Worm (Caenorhabditis elegans): Measurements from ENCODE around the gene smi-1.

Gene smi-1

DNA sequence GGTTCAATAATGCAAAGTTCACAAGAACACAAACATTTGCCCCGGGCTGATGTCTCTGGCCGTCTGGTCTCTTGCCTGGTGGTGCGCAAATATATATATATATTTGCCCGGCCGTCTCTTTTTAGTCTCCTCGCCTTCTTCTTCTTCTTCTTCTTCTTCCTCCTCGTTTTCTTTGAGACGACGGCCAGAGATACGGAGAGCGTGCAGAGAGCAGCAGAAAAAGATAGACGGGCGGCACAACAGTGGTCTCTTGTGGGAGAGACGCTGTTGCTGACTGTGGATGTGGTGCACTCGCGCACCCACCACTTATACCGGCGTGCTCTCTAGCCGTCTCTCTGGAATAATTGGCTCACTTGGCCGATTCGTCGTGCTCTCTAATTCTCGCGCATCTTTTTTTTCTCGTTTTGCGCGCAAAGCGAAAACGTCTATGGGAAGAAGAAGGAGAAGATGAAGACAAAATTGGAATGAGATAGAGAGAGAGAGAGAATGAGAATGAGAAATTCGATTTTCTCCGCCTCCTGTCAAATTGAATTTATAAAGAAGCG lies 43.0 kb downstream of the smi-1 start:
- TF ChIP-seq unc-42 (tag; optimal IDR thresholded peaks at IDR 0.05) (peak; percentile 100), pax-1 (tag; optimal IDR thresholded peaks at IDR 0.05) (peak; percentile 33), sox-2 (GFP tag; IDR thresholded peaks at IDR 0.05) (peak; percentile 8; the same call in 1 of the 2 replicates), ceh-9 (tag; optimal IDR thresholded peaks at IDR 0.05) (no peak), pha-2 (tag; optimal IDR thresholded peaks at IDR 0.05) (peak; percentile 36), gmeb-2 (tag; optimal IDR thresholded peaks at IDR 0.05) (no peak), fax-1 (tag; optimal IDR thresholded peaks at IDR 0.05) (peak; percentile 70), hlh-30 (tag; optimal IDR thresholded peaks at IDR 0.05; ENCODE audit: insufficient read depth) (peak; percentile 58), mec-3 (tag; optimal IDR thresholded peaks at IDR 0.05; ENCODE audit: borderline replicate concordance) (no peak), pha-4 (tag; optimal IDR thresholded peaks at IDR 0.05) (no peak), ceh-31 (tag; optimal IDR thresholded peaks at IDR 0.05) (peak; percentile 98), pat-9 (tag; optimal IDR thresholded peaks at IDR 0.05) (peak; percentile 46), ceh-22 (tag; optimal IDR thresholded peaks at IDR 0.05) (no peak), rnt-1 (tag; optimal IDR thresholded peaks at IDR 0.05) (peak; percentile 84), ceh-34 (tag; optimal IDR thresholded peaks at IDR 0.05) (peak; percentile 93), dmd-4 (tag; optimal IDR thresholded peaks at IDR 0.05; ENCODE audit: borderline replicate concordance) (peak; percentile 12), ceh-45 (GFP tag; IDR thresholded peaks at IDR 0.05) (no peak), fkh-10 (GFP tag; optimal IDR thresholded peaks at IDR 0.05) (no peak), sox-4 (tag; optimal IDR thresholded peaks at IDR 0.05) (no peak), hlh-6 (tag; optimal IDR thresholded peaks at IDR 0.05) (no peak), pqm-1 (tag; optimal IDR thresholded peaks at IDR 0.05) (peak; percentile 91), K09A11.1 (tag; optimal IDR thresholded peaks at IDR 0.05; ENCODE audit: insufficient read depth) (peak; percentile 14), F13H6.1 (tag; optimal IDR thresholded peaks at IDR 0.05) (peak; percentile 93), odd-2 (tag; optimal IDR thresholded peaks at IDR 0.05) (no peak), ets-4 (tag; optimal IDR thresholded peaks at IDR 0.05) (peak; percentile 58), elt-2 (tag; optimal IDR thresholded peaks at IDR 0.05) (peak; percentile 48), nfya-1 (tag; optimal IDR thresholded peaks at IDR 0.05) (peak; percentile 90), eyg-1 (tag; optimal IDR thresholded peaks at IDR 0.05) (peak; percentile 74), sdc-2 (tag; optimal IDR thresholded peaks at IDR 0.05) (peak; percentile 63), tbx-7 (tag; optimal IDR thresholded peaks at IDR 0.05) (peak; percentile 19), syd-9 (tag; optimal IDR thresholded peaks at IDR 0.05) (peak; percentile 65), npax-4 (tag; optimal IDR thresholded peaks at IDR 0.05) (no peak), hlh-13 (GFP tag; optimal IDR thresholded peaks at IDR 0.05) (no peak), ceh-18 (tag; optimal IDR thresholded peaks at IDR 0.05) (peak; percentile 95), C08G9.2 (tag; optimal IDR thresholded peaks at IDR 0.05) (peak; percentile 29), madf-2 (tag; optimal IDR thresholded peaks at IDR 0.05) (no peak), T23F11.4 (GFP tag; optimal IDR thresholded peaks at IDR 0.05) (peak; percentile 61), lin-11 (tag; optimal IDR thresholded peaks at IDR 0.05) (no peak), fkh-6 (tag; optimal IDR thresholded peaks at IDR 0.05) (no peak), ceh-6 (GFP tag; optimal IDR thresholded peaks at IDR 0.05) (peak; percentile 13), Y22D7AL.16 (tag; optimal IDR thresholded peaks at IDR 0.05) (no peak), elt-4 (tag; optimal IDR thresholded peaks at IDR 0.05) (no peak), ttx-3 (tag; optimal IDR thresholded peaks at IDR 0.05) (peak; percentile 28), unc-55 (GFP tag; optimal IDR thresholded peaks at IDR 0.05) (peak; percentile 88), unc-3 (GFP tag; conservative IDR thresholded peaks at IDR 0.05) (0 out of 2 replicates have a peak, but pooled peaks have one; percentile 5), unc-3 (tag; optimal IDR thresholded peaks at IDR 0.05) (peak; percentile 85), ama-1 (optimal IDR thresholded peaks at IDR 0.05) (no peak), ceh-24 (tag; optimal IDR thresholded peaks at IDR 0.05) (no peak), hlh-8 (tag; optimal IDR thresholded peaks at IDR 0.05) (peak; percentile 70), pros-1 (tag; optimal IDR thresholded peaks at IDR 0.05) (peak; percentile 94), ceh-19 (GFP tag; optimal IDR thresholded peaks at IDR 0.05) (peak; percentile 56), nhr-11 (tag; optimal IDR thresholded peaks at IDR 0.05) (no peak), ztf-16 (tag; optimal IDR thresholded peaks at IDR 0.05) (peak; percentile 7)

All from whole organism, late embryonic.